Fruit fly (Drosophila melanogaster) whole organism, adult: Measurements from ENCODE around the gene CG16998.
A peak's percentile ranks its signal among the peaks of the same experiment; 100 is the strongest.

ENCODE experiments used
- CG5204 ChIP-seq: fragments of 200-800 bp; sonication (Bioruptor generic); optimal IDR thresholded peaks from 2 replicates; lab custom pipeline; 2016; ENCODE audit warnings: missing biosample characterization, missing genetic modification characterization
- CG7045 ChIP-seq: fragments of 200-800 bp; sonication (Bioruptor generic); optimal IDR thresholded peaks from 2 replicates; lab custom pipeline; 2017; ENCODE audit warnings: missing biosample characterization, mild to moderate bottlenecking, missing genetic modification characterization
- CG7101 ChIP-seq: fragments of 200-800 bp; sonication (Bioruptor generic); optimal IDR thresholded peaks from 2 replicates; lab custom pipeline; 2018; ENCODE audit warnings: missing biosample characterization, mild to moderate bottlenecking, missing genetic modification characterization, moderate library complexity
- Crg-1 ChIP-seq: fragments of 200-800 bp; sonication (Bioruptor generic); optimal IDR thresholded peaks from 2 replicates; lab custom pipeline; 2016; ENCODE audit warnings: missing biosample characterization, missing genetic modification characterization
- cic ChIP-seq: fragments of 200-800 bp; sonication (Bioruptor generic); optimal IDR thresholded peaks from 2 replicates; lab custom pipeline; 2017; ENCODE audit warnings: missing biosample characterization, mild to moderate bottlenecking, missing genetic modification characterization, moderate library complexity
- kay ChIP-seq: fragments of 200-800 bp; sonication (Bioruptor generic); peaks from one replicate; lab custom pipeline; 2016; ENCODE audit warnings: missing biosample characterization, missing genetic modification characterization, borderline replicate concordance
- toe ChIP-seq: fragments of 200-800 bp; sonication (Bioruptor generic); optimal IDR thresholded peaks from 2 replicates; lab custom pipeline; 2016; ENCODE audit warnings: missing biosample characterization, missing genetic modification characterization

dm6 chr3L:7510414-7511384, 28.9 kb downstream of the CG16998 start, which contains the start of gene CG7546:
- TF ChIP-seq CG7045 (GFP tag; lab: Kevin White, UChicago), result no peak
- TF ChIP-seq cic, result peak; percentile 12
- TF ChIP-seq CG7101 (tag; lab: Kevin White, UChicago), result no peak
- TF ChIP-seq kay, result no peak
- TF ChIP-seq toe (GFP tag; lab: Kevin White, UChicago), result no peak
- TF ChIP-seq Crg-1, result no peak
- peak; percentile 50 for TF ChIP-seq CG5204
